Worm (Caenorhabditis elegans): ENCODE results near the gene ttr-33.

ttr-33 gene

DNA sequence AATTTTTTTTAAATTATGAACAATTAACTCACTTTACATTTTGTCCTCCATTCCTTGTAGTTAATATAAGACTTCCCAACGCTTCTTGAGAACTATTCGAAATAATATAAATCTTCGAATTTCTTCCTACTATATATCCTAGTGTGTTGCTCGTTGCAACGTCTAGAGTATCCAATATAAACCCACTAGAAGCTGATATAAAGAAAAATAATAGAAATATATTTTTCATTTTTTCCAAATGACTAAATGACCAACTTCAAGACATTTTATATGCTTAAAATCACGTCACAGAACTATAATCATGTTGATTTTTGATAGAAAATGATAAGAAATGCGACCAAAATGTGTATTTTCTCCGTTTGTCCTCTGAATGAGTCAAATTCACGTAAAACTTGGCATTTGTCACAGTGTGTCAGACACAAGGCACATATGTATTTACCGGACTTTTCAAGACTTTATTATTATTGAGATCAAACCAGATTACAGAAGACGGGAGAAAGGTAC is 25.4 kb upstream of the ttr-33 start, which contains the start of gene C37C3.10:
Gene C37C3.10, minus strand, starts transcription at position 51 of the 504 bp plus-strand sequence.
- TF ChIP-seq sea-1 (GFP tag; conservative IDR thresholded peaks at IDR 0.05) (no peak), ama-1 (optimal IDR thresholded peaks at IDR 0.05) (no peak), F13C5.2 (tag; optimal IDR thresholded peaks at IDR 0.05) (no peak), ets-7 (tag; optimal IDR thresholded peaks at IDR 0.05) (no peak)

ce11 chrV:7861792-7862191 is 24.1 kb upstream of the ttr-33 start, which contains the start of gene C37C3.17:
C37C3.17 (minus strand) TSS chrV:7861892.
- no peak for TF ChIP-seq ceh-13 (GFP tag; optimal IDR thresholded peaks at IDR 0.05)
- no peak for TF ChIP-seq ama-1 (optimal IDR thresholded peaks at IDR 0.05)
- TF ChIP-seq sea-1 (GFP tag; conservative IDR thresholded peaks at IDR 0.05), result no peak
- no peak for TF ChIP-seq aly-1 (tag; optimal IDR thresholded peaks at IDR 0.05)
- TF ChIP-seq pes-1 (GFP tag; IDR thresholded peaks at IDR 0.05), result no peak
- no peak for TF ChIP-seq ceh-36 (tag; optimal IDR thresholded peaks at IDR 0.05)
- TF ChIP-seq ets-7 (tag; optimal IDR thresholded peaks at IDR 0.05), result no peak
- no peak for TF ChIP-seq tbx-11 (GFP tag; IDR thresholded peaks at IDR 0.05)
- no peak for TF ChIP-seq flt-1 (GFP tag; IDR thresholded peaks at IDR 0.05)
- no peak for TF ChIP-seq hmg-4 (GFP tag; optimal IDR thresholded peaks at IDR 0.05)
- TF ChIP-seq hmbx-1 (tag; optimal IDR thresholded peaks at IDR 0.05), result no peak
- no peak for TF ChIP-seq tbx-37 (GFP tag; conservative IDR thresholded peaks at IDR 0.05)
- no peak for TF ChIP-seq hnd-1 (tag; optimal IDR thresholded peaks at IDR 0.05)
- TF ChIP-seq B0310.2 (tag; optimal IDR thresholded peaks at IDR 0.05), result no peak
- TF ChIP-seq tra-4 (tag; optimal IDR thresholded peaks at IDR 0.05), result no peak
- no peak for TF ChIP-seq F13C5.2 (tag; optimal IDR thresholded peaks at IDR 0.05)
- TF ChIP-seq scrt-1 (GFP tag; IDR thresholded peaks at IDR 0.05), result no peak

ce11 chrV:7857931-7858330 is 20.2 kb upstream of the ttr-33 start, which contains the start of gene C37C3.1:
C37C3.1 (plus strand) TSS chrV:7857963.
- TF ChIP-seq tra-4 (tag; optimal IDR thresholded peaks at IDR 0.05) (no peak), ceh-36 (tag; optimal IDR thresholded peaks at IDR 0.05) (no peak), ets-7 (tag; optimal IDR thresholded peaks at IDR 0.05) (no peak), scrt-1 (GFP tag; IDR thresholded peaks at IDR 0.05) (no peak), aly-1 (tag; optimal IDR thresholded peaks at IDR 0.05) (no peak), hnd-1 (tag; optimal IDR thresholded peaks at IDR 0.05) (no peak), hmg-4 (GFP tag; optimal IDR thresholded peaks at IDR 0.05) (no peak), B0310.2 (tag; optimal IDR thresholded peaks at IDR 0.05) (no peak), flt-1 (GFP tag; IDR thresholded peaks at IDR 0.05) (no peak), tbx-11 (GFP tag; IDR thresholded peaks at IDR 0.05) (no peak), F13C5.2 (tag; optimal IDR thresholded peaks at IDR 0.05) (no peak), sea-1 (GFP tag; conservative IDR thresholded peaks at IDR 0.05) (no peak), pes-1 (GFP tag; IDR thresholded peaks at IDR 0.05) (no peak), hmbx-1 (tag; optimal IDR thresholded peaks at IDR 0.05) (no peak), ceh-13 (GFP tag; optimal IDR thresholded peaks at IDR 0.05) (no peak), tbx-37 (GFP tag; conservative IDR thresholded peaks at IDR 0.05) (no peak), ama-1 (optimal IDR thresholded peaks at IDR 0.05) (no peak)

DNA sequence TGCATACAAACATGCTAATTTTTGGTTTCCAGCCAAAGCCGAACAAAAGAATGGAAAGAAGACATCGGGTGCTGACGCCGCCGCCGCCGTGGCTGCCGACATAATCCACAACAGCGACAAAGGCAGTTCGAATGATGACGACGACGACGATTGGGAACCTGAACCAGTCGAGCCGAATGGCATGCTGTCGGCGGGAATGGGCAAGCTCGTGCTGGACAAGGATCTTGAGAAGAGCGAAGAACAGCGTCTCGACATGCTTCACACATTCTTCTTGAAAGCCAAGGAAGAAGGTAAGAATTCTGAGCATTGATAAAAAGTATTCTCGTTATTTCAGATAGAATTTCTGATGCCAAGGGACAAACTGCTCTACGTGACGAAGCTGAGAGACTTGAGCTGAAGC is 18.9 kb upstream of the ttr-33 start:
- TF ChIP-seq hmg-4 (GFP tag; optimal IDR thresholded peaks at IDR 0.05), result no peak
- no peak for TF ChIP-seq scrt-1 (GFP tag; IDR thresholded peaks at IDR 0.05)
- no peak for TF ChIP-seq ama-1 (optimal IDR thresholded peaks at IDR 0.05)
- TF ChIP-seq hnd-1 (tag; optimal IDR thresholded peaks at IDR 0.05), result no peak
- TF ChIP-seq F13C5.2 (tag; optimal IDR thresholded peaks at IDR 0.05), result no peak
- TF ChIP-seq pes-1 (GFP tag; IDR thresholded peaks at IDR 0.05), result no peak
- no peak for TF ChIP-seq ceh-36 (tag; optimal IDR thresholded peaks at IDR 0.05)
- TF ChIP-seq flt-1 (GFP tag; IDR thresholded peaks at IDR 0.05), result no peak
- no peak for TF ChIP-seq B0310.2 (tag; optimal IDR thresholded peaks at IDR 0.05)
- no peak for TF ChIP-seq ets-7 (tag; optimal IDR thresholded peaks at IDR 0.05)
- no peak for TF ChIP-seq sea-1 (GFP tag; conservative IDR thresholded peaks at IDR 0.05)
- TF ChIP-seq hmbx-1 (tag; optimal IDR thresholded peaks at IDR 0.05), result no peak
- TF ChIP-seq tbx-11 (GFP tag; IDR thresholded peaks at IDR 0.05), result no peak
- no peak for TF ChIP-seq aly-1 (tag; optimal IDR thresholded peaks at IDR 0.05)
- TF ChIP-seq ceh-13 (GFP tag; optimal IDR thresholded peaks at IDR 0.05), result no peak
- no peak for TF ChIP-seq tbx-37 (GFP tag; conservative IDR thresholded peaks at IDR 0.05)

DNA sequence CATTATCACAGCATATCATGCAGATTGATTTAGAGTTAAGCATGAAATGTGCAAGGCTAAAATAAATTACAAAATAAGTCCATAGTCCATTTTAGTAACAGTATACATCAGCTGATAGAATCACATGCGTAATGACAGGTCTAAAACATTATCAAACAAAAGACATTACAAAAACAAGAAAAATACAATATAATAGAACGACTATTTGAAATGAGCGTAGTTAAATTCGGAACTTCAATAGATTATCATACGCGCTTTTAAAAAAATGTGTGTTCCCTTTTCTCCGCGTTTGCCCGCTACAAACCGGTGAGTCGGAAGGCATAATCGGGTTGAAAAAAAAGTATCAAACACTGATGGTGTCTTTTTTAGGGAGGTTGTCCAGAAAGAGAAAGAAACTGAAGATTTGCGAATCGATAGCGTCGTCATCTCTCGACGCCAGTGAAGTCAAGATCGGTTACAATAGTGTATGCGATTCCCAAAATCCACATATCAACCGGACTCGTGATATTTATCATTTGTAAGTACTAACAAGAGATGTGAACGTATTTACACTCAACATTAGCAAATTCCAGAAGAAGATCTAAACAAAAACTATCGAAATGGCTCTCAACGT is 17.8 kb upstream of the ttr-33 start, which contains the start of gene C37C3.2:
Gene C37C3.2, plus strand, starts transcription at position 563 of the 613 bp plus-strand sequence.
- no peak for TF ChIP-seq B0310.2 (tag; optimal IDR thresholded peaks at IDR 0.05)
- TF ChIP-seq ceh-36 (tag; optimal IDR thresholded peaks at IDR 0.05), result no peak
- no peak for TF ChIP-seq tra-4 (tag; optimal IDR thresholded peaks at IDR 0.05)
- TF ChIP-seq pes-1 (GFP tag; IDR thresholded peaks at IDR 0.05), result no peak
- no peak for TF ChIP-seq tbx-11 (GFP tag; IDR thresholded peaks at IDR 0.05)
- TF ChIP-seq hnd-1 (tag; optimal IDR thresholded peaks at IDR 0.05), result no peak
- TF ChIP-seq ceh-13 (GFP tag; optimal IDR thresholded peaks at IDR 0.05), result no peak
- TF ChIP-seq tbx-37 (GFP tag; conservative IDR thresholded peaks at IDR 0.05), result no peak

ce11 chrV:7854603-7855002 is 16.9 kb upstream of the ttr-33 start, which contains the start of the genes C37C3.9 and C37C3.18:
C37C3.9 (minus strand) TSS chrV:7854700.
C37C3.18 (plus strand) TSS chrV:7854993.
- TF ChIP-seq hmg-4 (GFP tag; optimal IDR thresholded peaks at IDR 0.05) (peak; percentile 25), hmbx-1 (tag; optimal IDR thresholded peaks at IDR 0.05) (no peak), F13C5.2 (tag; optimal IDR thresholded peaks at IDR 0.05) (peak; percentile 75)

ce11 chrV:7853900-7854299 is 16.2 kb upstream of the ttr-33 start:
- TF ChIP-seq ceh-36 (tag; optimal IDR thresholded peaks at IDR 0.05), result no peak
- no peak for TF ChIP-seq B0310.2 (tag; optimal IDR thresholded peaks at IDR 0.05)
- TF ChIP-seq hnd-1 (tag; optimal IDR thresholded peaks at IDR 0.05), result no peak
- no peak for TF ChIP-seq tbx-11 (GFP tag; IDR thresholded peaks at IDR 0.05)
- no peak for TF ChIP-seq ama-1 (optimal IDR thresholded peaks at IDR 0.05)
- no peak for TF ChIP-seq scrt-1 (GFP tag; IDR thresholded peaks at IDR 0.05)
- TF ChIP-seq ceh-13 (GFP tag; optimal IDR thresholded peaks at IDR 0.05), result no peak
- TF ChIP-seq ets-7 (tag; optimal IDR thresholded peaks at IDR 0.05), result no peak
- no peak for TF ChIP-seq pes-1 (GFP tag; IDR thresholded peaks at IDR 0.05)
- TF ChIP-seq sea-1 (GFP tag; conservative IDR thresholded peaks at IDR 0.05), result no peak
- no peak for TF ChIP-seq aly-1 (tag; optimal IDR thresholded peaks at IDR 0.05)
- TF ChIP-seq F13C5.2 (tag; optimal IDR thresholded peaks at IDR 0.05), result no peak

Measured in whole organism, early embryonic.